Worm (Caenorhabditis elegans): ENCODE data around the gene srw-54.

Gene srw-54

DNA sequence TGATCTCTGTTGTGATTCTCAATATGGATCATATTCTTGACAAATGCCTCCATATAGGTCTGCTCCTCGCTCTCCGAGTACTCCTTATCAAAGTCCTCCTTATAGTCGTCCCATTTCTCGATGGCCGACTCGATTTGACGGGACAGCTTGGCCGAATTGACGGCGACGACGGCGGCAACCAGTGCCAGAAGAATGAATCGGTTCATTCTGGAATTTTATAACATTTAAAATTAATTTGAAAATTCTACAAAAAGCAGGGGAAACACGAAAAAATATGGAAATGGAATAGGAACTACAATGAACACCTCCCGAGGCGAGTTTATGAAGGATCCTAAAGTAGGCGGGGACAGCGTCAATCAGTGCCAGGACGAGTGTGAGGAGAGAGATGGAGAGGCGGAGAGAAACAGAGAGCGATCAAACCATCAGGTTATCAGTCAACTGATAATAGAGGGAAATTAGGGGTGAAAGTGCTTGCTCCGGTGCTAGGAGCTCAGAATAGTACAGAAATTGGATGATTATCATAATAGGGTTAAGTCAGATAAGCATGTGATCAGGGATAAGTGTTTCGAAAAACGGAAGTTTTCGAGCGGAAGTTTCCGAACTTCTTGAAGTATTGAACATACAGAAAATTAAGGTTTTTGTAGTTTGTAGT is 15.9 kb upstream of the srw-54 start, which contains the start of gene cpl-1:
Gene cpl-1, minus strand, starts transcription at position 207 of the 652 bp plus-strand sequence.
- TF ChIP-seq unc-62 (GFP tag; optimal IDR thresholded peaks at IDR 0.05), result no peak

DNA sequence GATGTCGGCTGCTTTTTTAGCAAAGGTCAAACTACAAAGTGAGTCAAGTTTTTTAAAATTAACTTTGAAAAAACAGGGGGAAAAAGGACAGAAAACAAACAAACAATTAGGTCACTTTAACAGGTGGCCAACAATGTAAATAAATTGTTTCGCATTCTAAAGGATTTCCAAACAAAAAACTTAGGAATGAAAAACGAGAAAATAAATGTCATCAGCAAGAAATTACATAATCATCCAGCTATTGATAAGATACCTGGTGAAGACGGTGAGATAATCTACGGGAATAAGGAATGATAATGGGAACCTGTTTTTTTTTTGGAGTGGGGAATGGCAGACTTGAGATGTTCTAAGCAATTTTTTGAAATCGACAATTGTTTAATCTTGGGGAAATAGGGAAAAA is 15.0 kb upstream of the srw-54 start:
- no peak for TF ChIP-seq unc-62 (GFP tag; optimal IDR thresholded peaks at IDR 0.05)

DNA sequence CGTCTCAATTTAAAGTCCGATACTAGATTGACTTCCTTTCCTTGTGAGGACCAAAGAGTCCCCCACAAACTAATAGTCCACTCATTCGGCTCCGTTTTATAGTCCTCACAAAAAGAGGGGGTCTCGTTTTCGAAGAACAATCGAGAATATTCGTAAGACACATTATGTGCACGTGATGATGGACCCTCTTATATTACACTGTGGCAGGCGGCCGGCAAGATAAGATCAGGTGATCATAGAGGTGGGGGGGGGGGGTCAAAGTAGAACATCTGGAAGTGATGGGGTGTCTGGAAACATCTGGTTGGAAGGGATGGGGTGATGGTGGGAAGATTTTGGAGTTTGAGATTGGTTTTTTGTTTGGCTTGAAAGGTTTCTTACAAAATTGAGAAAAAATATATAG is 12.7 kb upstream of the srw-54 start:
- no peak for TF ChIP-seq unc-62 (GFP tag; optimal IDR thresholded peaks at IDR 0.05)

DNA sequence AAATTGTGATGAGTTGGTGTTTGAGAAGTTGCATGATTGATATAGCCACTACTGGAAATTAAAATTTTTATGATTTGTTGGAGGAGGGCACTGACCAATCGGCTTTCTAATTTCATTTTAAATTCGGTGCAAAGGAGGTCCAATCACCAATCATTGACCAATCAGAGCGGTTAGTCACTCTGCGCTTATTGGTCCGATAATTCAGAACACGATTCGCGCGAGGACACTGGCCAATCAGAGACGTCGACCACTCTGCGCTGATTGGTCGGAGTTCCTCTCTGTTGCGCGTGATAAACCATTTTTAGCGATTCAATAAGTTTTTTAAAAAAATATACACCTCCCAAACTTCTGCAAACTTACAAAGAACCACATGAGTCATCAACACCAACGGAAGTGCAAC is 11.3 kb upstream of the srw-54 start:
- TF ChIP-seq unc-62 (GFP tag; optimal IDR thresholded peaks at IDR 0.05), result no peak

DNA sequence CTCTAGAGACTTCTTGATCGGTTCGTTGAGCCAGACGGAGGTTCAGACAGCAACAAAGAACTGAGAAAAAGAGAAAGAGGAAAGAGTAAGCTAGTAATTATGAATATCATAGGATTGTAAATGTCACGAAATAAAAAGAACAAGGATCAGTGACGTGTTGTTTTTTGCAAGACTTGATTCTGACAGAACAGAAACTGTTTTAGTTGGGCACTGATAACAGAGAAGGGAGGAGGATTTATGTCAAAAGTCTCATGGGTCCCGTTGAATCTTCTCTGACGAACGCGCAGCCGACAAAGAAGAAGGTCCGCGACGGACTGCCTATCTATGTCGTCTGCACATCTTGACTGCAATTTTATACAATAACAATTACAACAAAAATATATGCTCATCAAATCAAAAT is 10.5 kb upstream of the srw-54 start, which contains the start of gene T03E6.9:
Gene T03E6.9, minus strand, starts transcription at position 101 of the 400 bp plus-strand sequence.
- no peak for TF ChIP-seq unc-62 (GFP tag; optimal IDR thresholded peaks at IDR 0.05)

DNA sequence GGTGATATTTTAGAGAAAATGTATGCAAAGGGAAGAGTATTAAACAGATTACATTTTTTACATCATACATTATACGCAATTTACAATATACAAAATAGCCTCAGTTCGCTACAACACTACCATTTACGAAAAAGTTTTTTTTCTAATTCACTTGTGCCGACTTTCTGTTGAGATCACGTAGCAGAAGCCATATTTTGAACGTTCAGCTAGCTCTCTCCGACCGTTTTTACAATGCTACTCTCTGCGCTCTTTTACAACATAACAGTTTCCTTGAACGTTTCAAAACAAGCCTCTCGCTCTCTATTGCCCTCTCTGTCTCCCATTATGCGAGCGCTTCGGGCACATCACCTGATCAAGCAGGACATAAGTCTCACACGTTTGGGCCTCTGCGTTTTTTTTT is 8.0 kb upstream of the srw-54 start, which contains the start of gene T03E6.8:
Gene T03E6.8, minus strand, starts transcription at position 101 of the 400 bp plus-strand sequence.
- TF ChIP-seq unc-62 (GFP tag; optimal IDR thresholded peaks at IDR 0.05), result no peak

DNA sequence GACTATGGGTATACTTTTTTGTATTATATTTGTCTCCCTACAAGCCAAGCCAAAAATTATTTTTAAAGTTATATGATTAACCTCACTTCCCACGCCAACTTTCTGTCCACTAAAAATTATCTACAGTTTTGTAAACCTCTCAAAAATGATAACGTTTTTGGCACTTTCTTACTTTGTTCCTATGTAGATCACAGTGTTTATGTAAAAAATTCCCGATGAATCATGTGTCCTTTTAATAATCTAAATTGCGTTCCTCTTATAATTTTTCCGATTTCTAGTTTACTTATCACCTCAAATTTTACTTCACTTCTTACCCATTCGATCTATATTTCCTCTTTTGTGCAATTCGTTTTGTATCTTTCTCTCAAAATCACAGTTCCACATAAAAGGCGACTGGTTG is 6.8 kb upstream of the srw-54 start:
- no peak for TF ChIP-seq unc-62 (GFP tag; optimal IDR thresholded peaks at IDR 0.05)

DNA sequence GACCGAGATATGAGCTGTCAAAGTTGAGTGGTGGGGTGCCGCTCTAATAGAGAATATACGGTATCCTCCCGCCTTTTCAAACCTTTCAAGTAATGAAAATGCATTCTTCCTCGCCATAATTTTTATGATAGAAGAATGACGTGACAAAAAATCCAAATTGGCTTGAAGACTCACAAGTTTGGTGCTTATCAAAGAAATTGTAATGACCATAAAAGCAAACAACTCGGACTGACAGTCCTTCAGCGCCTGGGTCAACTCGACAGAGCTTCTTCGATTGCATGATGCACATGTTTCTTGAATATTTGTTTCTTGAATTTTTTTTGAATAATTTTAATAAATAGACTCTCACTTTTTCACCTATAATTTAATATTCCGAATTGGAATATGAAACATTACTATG is 5.7 kb upstream of the srw-54 start:
- no peak for TF ChIP-seq unc-62 (GFP tag; optimal IDR thresholded peaks at IDR 0.05)

DNA sequence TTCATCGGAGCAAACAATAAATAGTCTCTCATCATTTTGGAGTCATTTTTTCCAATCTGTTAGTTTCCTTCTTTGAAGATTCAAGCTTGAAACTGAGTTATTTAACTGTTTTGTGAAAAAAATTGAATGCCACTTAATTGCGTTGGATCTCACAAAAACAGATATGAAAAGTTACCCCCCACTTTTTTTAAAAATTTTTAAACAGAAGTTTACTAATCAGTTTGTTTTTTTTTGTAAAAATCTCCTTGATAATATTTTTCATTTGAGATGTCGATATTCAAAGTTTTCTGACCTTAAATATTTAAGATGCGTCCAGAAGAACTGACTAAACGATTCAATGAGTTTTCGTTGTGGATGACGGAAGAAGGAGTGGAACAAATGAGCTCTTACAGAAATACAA is 4.8 kb upstream of the srw-54 start, which contains the start of gene Y32B12C.1:
Gene Y32B12C.1, plus strand, starts transcription at position 301 of the 400 bp plus-strand sequence.
- TF ChIP-seq unc-62 (GFP tag; optimal IDR thresholded peaks at IDR 0.05), result no peak

DNA sequence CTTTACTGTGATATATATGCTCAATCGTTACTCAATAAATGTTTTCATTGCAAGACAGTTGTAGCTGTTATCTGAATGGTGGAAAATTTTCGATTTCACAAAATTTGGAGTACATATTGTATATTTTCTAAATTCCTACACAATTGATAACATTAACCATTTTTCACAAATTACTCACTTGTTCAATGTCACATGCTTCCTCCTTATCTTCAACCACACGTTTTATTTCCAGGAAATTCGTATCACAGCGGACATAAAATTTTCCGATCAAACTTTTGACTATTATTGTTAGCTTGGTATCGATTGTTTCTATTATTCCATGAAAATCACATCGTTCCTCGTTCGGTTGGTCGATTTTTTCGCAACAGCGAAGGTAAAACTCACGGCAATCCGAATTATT is 2.7 kb upstream of the srw-54 start:
- no peak for TF ChIP-seq unc-62 (GFP tag; optimal IDR thresholded peaks at IDR 0.05)

DNA sequence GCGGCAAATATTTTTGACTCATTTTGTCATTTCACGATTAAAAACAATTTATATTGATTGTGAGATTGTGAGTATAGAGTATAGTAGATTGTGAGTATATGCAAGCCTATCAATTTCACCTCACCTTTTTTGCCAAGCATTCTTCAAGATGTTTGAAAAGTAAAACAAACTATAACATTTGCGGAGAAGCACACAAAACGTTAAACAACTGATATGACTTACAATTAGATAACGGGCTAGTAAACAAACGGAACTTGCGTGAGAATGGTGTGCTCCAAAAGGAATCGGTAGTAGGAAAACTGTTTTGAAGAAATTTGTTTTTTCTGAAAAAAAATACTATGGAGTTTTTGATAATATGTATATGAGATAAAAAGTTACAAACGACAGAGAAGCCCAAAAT is 1.0 kb upstream of the srw-54 start:
- no peak for TF ChIP-seq unc-62 (GFP tag; optimal IDR thresholded peaks at IDR 0.05)

DNA sequence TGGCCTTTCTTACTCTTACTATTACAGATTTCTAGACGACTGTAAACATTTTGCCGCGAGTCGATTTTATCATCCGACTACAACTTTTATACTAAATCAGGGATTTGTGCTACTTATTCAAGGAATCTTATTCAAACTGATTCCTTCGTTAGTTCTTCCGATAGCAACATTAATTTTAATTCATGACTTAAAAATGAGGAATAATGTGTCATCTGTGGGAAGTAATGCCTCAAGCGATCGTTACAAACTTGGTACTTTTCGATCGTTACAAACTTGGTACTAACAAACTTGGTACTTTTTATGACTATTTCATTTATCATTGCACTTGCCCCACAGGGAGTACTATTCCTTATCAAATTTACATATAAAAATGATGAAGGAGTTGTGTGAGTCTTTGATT is 6.3 kb downstream of the srw-54 start, which contains the start of gene Y70C5A.4:
Gene Y70C5A.4, plus strand, starts transcription at position 301 of the 400 bp plus-strand sequence.
- TF ChIP-seq unc-62 (GFP tag; optimal IDR thresholded peaks at IDR 0.05), result no peak

DNA sequence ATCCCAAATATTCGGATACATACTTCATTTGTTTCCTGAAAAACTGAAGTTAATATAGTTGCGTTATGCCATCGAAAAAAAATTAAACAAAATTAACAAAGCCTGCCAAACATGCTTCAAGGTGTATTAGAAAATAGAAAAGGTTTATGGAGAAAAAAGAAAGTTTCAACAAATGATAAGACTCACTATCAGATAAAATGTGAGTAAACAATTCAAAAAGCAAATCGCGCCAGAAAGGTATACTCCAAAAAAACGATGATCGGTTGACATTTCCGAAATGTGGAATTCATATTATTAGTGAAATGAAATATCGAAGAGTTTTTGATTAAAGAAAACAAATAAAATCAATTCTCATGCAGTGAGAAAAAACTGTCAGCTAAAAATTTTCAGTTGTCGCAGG is 9.7 kb downstream of the srw-54 start, which contains the start of gene Y70C5A.3:
Gene Y70C5A.3, minus strand, starts transcription at position 50 of the 400 bp plus-strand sequence.
- TF ChIP-seq unc-62 (GFP tag; optimal IDR thresholded peaks at IDR 0.05), result no peak

DNA sequence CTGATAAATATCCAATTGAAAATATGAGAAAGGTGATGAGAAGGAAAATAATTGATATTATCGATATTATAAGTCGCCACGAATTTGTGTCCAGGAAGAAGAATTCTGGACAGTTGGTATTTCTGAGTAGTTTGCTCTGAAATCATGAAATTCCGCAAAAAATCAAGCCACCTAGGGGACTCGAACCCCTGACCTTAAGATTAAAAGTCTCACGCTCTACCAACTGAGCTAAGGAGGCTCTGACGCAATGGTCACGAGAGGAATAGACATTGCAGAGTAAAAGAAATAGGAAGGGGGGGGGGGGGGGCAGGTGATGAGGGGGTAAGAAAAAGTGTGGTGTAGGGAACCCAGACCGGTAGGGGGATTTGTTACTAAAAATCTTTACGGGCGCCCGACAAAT is 10.8 kb downstream of the srw-54 start:
- TF ChIP-seq unc-62 (GFP tag; optimal IDR thresholded peaks at IDR 0.05), result no peak

DNA sequence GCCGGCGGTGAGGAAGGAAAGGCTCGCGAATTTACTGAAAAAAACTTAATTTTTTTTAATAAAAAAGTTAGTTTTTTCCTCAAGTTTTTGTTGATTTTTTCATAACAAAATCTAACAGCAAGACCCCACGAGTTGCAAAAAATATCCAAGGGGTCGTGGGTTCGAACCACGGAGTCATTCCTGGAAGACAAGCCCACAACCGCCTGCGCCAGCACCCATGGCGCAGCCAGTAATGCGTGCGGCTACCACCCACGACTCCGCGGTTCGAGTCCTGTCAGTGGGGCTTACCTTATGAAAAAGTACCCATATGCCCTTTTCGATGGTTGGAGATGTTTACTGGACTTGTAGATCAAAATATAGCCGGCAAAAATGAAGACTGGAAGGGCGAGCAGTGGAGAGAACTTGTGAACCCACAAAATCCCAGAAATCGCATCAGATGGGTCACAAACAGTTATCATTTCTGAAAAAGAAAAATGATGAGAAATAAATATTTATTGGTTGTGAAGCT is 11.7 kb downstream of the srw-54 start, which contains the start of gene Y70C5A.2:
Gene Y70C5A.2, minus strand, starts transcription at position 458 of the 508 bp plus-strand sequence.
- TF ChIP-seq unc-62 (GFP tag; optimal IDR thresholded peaks at IDR 0.05), result no peak

DNA sequence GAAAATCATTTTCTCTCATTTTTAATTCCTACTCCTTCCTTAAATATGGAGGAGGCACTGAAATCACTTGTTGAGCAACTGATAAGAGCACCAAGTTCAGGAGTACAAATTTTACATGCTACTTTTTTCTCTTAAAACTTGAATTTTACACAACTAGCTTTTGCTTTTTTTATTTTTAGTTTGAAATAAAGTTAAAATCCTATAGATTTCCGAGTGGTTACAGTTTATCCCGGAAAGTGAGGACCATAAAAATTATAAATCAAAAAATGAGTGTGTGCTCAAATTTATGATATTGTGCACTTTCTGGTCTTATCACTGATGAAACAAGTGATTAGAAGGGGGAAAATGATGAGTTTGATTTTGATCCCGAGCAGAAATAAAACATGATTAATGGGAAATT is 16.8 kb downstream of the srw-54 start, which contains the start of gene oac-53:
Gene oac-53, minus strand, starts transcription at position 9 of the 400 bp plus-strand sequence.
- TF ChIP-seq unc-62 (GFP tag; optimal IDR thresholded peaks at IDR 0.05), result no peak

DNA sequence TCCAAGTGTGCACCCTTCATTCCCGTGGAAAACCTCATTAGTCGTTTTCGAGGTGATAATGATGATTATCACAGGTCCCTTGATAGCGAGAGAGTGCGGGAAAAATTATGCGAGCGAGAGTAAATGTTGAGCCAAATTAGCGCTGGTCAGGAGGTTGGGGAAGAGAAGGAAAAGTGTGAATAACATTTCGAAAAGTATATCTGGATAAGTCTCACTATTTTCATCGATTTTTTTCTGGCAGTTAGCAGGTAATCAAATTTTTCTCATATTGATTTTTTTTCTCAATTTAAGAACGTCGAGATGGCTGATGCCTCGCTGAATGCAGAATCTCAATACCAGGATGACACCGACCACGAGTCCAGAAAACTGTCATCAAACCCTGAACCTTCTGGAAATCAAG is 17.9 kb downstream of the srw-54 start, which contains the start of gene W06G6.2:
Gene W06G6.2, plus strand, starts transcription at position 301 of the 400 bp plus-strand sequence.
- no peak for TF ChIP-seq unc-62 (GFP tag; optimal IDR thresholded peaks at IDR 0.05)
